Worm (Caenorhabditis elegans): ENCODE measurements around the gene sri-51.
"Not testable (repeated sequence)": the region's sequence is repeated elsewhere in the genome, so short reads cannot be mapped to it uniquely, and the experiment has no call there.

sri-51 gene

ce11 chrII:3230422-3230821 is 31.5 kb upstream of the sri-51 start, which contains the start of gene srh-297:
srh-297 (minus strand) TSS chrII:3230522.
- TF ChIP-seq flt-1 (GFP tag; IDR thresholded peaks at IDR 0.05) (no peak), ztf-23 (GFP tag; IDR thresholded peaks at IDR 0.05) (no peak), T22C8.4 (GFP tag; IDR thresholded peaks at IDR 0.05) (no peak), tab-1 (GFP tag; IDR thresholded peaks at IDR 0.05) (no peak), cog-1 (tag; optimal IDR thresholded peaks at IDR 0.05) (no peak), med-1 (GFP tag; optimal IDR thresholded peaks at IDR 0.05; ENCODE audit: insufficient read depth) (no peak), klf-2 (GFP tag; conservative IDR thresholded peaks at IDR 0.05) (no peak), ztf-29 (GFP tag; IDR thresholded peaks at IDR 0.05) (no peak), ref-1 (GFP tag; conservative IDR thresholded peaks at IDR 0.05) (no peak)

DNA sequence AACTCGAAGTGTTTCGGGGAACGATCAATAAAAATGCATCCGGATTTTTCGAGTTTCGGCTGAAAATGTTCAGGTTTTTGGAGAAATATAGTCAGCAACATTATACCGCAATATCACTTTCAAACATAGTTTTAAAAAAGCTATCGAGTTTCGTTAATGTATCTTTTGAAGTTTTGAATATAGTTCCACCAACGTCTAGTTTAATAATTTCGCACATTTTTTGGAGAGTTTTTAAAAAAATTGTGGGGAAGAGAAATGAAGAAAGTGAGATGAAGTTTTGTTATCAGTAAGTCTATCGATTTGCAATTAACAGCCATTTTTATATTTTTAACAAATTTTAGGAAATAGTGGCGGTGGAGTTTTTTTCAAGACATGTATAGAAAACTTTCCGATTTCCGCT is 26.9 kb upstream of the sri-51 start, which contains the start of gene ZC239.17:
ZC239.17 (minus strand) TSS at position 101 of the 400 bp plus-strand sequence.
- TF ChIP-seq med-1 (GFP tag; optimal IDR thresholded peaks at IDR 0.05; ENCODE audit: insufficient read depth) (no peak), flt-1 (GFP tag; IDR thresholded peaks at IDR 0.05) (no peak), tab-1 (GFP tag; IDR thresholded peaks at IDR 0.05) (no peak), klf-2 (GFP tag; conservative IDR thresholded peaks at IDR 0.05) (no peak), ref-1 (GFP tag; conservative IDR thresholded peaks at IDR 0.05) (no peak)

- TF ChIP-seq tab-1 (GFP tag; IDR thresholded peaks at IDR 0.05) (no peak), med-1 (GFP tag; optimal IDR thresholded peaks at IDR 0.05; ENCODE audit: insufficient read depth) (no peak), ref-1 (GFP tag; conservative IDR thresholded peaks at IDR 0.05) (no peak), ztf-23 (GFP tag; IDR thresholded peaks at IDR 0.05) (no peak), ztf-29 (GFP tag; IDR thresholded peaks at IDR 0.05) (no peak), flt-1 (GFP tag; IDR thresholded peaks at IDR 0.05) (no peak), klf-2 (GFP tag; conservative IDR thresholded peaks at IDR 0.05) (no peak), T22C8.4 (GFP tag; IDR thresholded peaks at IDR 0.05) (no peak), cog-1 (tag; optimal IDR thresholded peaks at IDR 0.05) (no peak)
These were observed 26.3 kb upstream of the sri-51 start, which contains the start of gene ZC239.16 for ce11 chrII:3225200-3225599. ZC239.16 (minus strand) TSS chrII:3225319.

ce11 chrII:3224631-3225030 is 25.7 kb upstream of the sri-51 start, which contains the start of gene ZC239.15:
ZC239.15 (minus strand) TSS chrII:3224731.
- no peak for TF ChIP-seq T22C8.4 (GFP tag; IDR thresholded peaks at IDR 0.05)
- no peak for TF ChIP-seq ref-1 (GFP tag; conservative IDR thresholded peaks at IDR 0.05)
- no peak for TF ChIP-seq ztf-23 (GFP tag; IDR thresholded peaks at IDR 0.05)
- TF ChIP-seq flt-1 (GFP tag; IDR thresholded peaks at IDR 0.05), result no peak
- no peak for TF ChIP-seq med-1 (GFP tag; optimal IDR thresholded peaks at IDR 0.05; ENCODE audit: insufficient read depth)
- no peak for TF ChIP-seq klf-2 (GFP tag; conservative IDR thresholded peaks at IDR 0.05)
- TF ChIP-seq tab-1 (GFP tag; IDR thresholded peaks at IDR 0.05), result no peak
- TF ChIP-seq ztf-29 (GFP tag; IDR thresholded peaks at IDR 0.05), result no peak
- no peak for TF ChIP-seq cog-1 (tag; optimal IDR thresholded peaks at IDR 0.05)

DNA sequence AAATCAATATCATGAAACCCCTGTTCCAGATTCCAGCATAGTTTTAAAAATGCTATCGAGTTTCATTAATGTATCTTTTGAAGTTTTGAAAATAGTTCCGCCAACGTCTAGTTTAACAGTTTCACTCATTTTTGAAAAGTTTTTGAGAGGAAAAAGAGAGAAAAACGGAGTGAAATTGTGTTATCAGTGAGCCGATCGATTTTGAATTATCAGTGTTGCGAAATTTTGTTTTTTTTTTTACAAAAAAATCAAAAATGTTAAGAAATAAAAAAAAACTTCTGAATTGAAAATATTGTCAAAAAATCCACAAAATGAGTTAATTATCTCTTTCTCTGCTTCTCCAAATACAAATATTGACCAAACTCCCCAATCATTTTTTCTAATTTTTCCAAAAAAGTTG is 23.8 kb upstream of the sri-51 start, which contains the start of gene ZC239.13:
ZC239.13 (minus strand) TSS at position 154 of the 400 bp plus-strand sequence.
- TF ChIP-seq ztf-29 (GFP tag; IDR thresholded peaks at IDR 0.05), result no peak
- no peak for TF ChIP-seq cog-1 (tag; optimal IDR thresholded peaks at IDR 0.05)
- no peak for TF ChIP-seq ztf-23 (GFP tag; IDR thresholded peaks at IDR 0.05)
- no peak for TF ChIP-seq med-1 (GFP tag; optimal IDR thresholded peaks at IDR 0.05; ENCODE audit: insufficient read depth)
- TF ChIP-seq klf-2 (GFP tag; conservative IDR thresholded peaks at IDR 0.05), result no peak
- TF ChIP-seq T22C8.4 (GFP tag; IDR thresholded peaks at IDR 0.05), result no peak
- TF ChIP-seq flt-1 (GFP tag; IDR thresholded peaks at IDR 0.05), result no peak
- TF ChIP-seq ref-1 (GFP tag; conservative IDR thresholded peaks at IDR 0.05), result no peak
- TF ChIP-seq tab-1 (GFP tag; IDR thresholded peaks at IDR 0.05), result no peak

ce11 chrII:3221730-3222129 is 22.8 kb upstream of the sri-51 start, which contains the start of gene ZC239.14:
ZC239.14 (minus strand) TSS chrII:3222034.
- TF ChIP-seq ztf-23 (GFP tag; IDR thresholded peaks at IDR 0.05) (no peak), flt-1 (GFP tag; IDR thresholded peaks at IDR 0.05) (no peak), cog-1 (tag; optimal IDR thresholded peaks at IDR 0.05) (no peak), klf-2 (GFP tag; conservative IDR thresholded peaks at IDR 0.05) (no peak)

DNA sequence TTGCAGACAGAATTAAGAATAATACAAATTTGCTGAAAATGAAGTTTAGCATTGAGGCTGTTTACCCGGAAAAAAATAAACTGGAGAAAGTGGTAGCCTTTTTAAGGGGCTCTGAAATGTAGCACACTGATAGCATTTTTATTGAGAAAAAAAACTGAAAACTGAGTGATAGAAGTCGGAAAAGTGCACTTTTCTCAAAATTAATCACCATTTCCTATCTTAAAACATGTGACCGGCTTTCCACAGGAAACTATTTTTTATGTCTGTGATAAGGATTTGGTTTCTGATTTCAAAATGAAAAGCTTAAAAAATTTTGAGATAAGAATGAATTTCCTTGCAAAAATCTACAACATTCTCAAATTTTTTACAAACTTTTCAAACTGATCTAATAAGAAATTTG is 21.8 kb upstream of the sri-51 start, which contains the start of gene ZC239.22:
ZC239.22 (minus strand) TSS at position 101 of the 400 bp plus-strand sequence.
- TF ChIP-seq med-1 (GFP tag; optimal IDR thresholded peaks at IDR 0.05; ENCODE audit: insufficient read depth), result no peak
- TF ChIP-seq cog-1 (tag; optimal IDR thresholded peaks at IDR 0.05), result no peak
- TF ChIP-seq tab-1 (GFP tag; IDR thresholded peaks at IDR 0.05), result no peak
- TF ChIP-seq T22C8.4 (GFP tag; IDR thresholded peaks at IDR 0.05), result no peak
- no peak for TF ChIP-seq ref-1 (GFP tag; conservative IDR thresholded peaks at IDR 0.05)
- TF ChIP-seq klf-2 (GFP tag; conservative IDR thresholded peaks at IDR 0.05), result no peak
- no peak for TF ChIP-seq flt-1 (GFP tag; IDR thresholded peaks at IDR 0.05)
- no peak for TF ChIP-seq ztf-29 (GFP tag; IDR thresholded peaks at IDR 0.05)
- TF ChIP-seq ztf-23 (GFP tag; IDR thresholded peaks at IDR 0.05), result no peak

DNA sequence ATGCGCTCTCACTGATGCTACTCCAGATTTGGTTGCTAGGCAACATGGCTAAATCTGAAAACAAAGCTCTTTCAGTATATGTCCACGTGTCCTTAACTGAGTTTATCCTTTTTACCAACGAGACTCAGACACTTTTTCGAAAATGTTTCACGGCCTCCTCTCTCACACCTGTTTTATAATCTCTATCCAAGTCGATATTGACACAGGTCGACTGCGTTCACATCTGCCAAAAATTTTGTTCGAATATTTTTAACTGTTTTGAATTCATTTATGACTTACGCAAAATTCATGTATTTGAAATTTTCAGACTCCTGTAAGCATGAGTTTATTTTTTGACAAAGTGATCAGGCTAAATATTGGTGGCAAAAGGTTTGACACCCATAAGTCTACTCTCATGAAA is 16.9 kb upstream of the sri-51 start, which contains the start of gene ZC239.3:
ZC239.3 (plus strand) TSS at position 301 of the 400 bp plus-strand sequence.
- not testable (repeated sequence) for TF ChIP-seq cog-1 (tag; optimal IDR thresholded peaks at IDR 0.05); ztf-23 (GFP tag; IDR thresholded peaks at IDR 0.05); med-1 (GFP tag; optimal IDR thresholded peaks at IDR 0.05; ENCODE audit: insufficient read depth)

- TF ChIP-seq ref-1 (GFP tag; conservative IDR thresholded peaks at IDR 0.05) (no peak), cog-1 (tag; optimal IDR thresholded peaks at IDR 0.05) (no peak), tab-1 (GFP tag; IDR thresholded peaks at IDR 0.05) (no peak), flt-1 (GFP tag; IDR thresholded peaks at IDR 0.05) (no peak), ztf-23 (GFP tag; IDR thresholded peaks at IDR 0.05) (no peak), ztf-29 (GFP tag; IDR thresholded peaks at IDR 0.05) (no peak), med-1 (GFP tag; optimal IDR thresholded peaks at IDR 0.05; ENCODE audit: insufficient read depth) (no peak), T22C8.4 (GFP tag; IDR thresholded peaks at IDR 0.05) (no peak), klf-2 (GFP tag; conservative IDR thresholded peaks at IDR 0.05) (no peak)
These were observed 15.0 kb upstream of the sri-51 start, which contains the start of gene ZC239.4 for ce11 chrII:3213898-3214297. ZC239.4 (plus strand) TSS chrII:3214198.

DNA sequence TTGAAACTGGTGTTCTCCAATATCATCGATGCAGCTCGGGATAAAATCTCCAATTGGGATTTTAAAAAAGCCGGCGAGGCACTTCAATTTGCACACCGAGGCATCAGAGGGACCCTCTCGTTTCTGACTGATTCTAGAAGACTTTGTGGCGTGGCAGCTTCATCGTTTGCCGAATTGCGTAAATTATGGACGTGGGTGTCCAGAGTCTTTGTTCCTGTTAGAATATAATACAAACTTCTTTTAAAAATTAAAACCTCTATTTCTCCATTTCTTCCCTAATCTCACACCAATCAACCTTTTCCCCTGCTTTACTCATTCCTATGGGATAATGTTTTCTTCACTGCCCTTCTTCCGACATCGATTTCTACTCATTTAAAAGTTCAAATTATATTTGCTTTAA is 11.5 kb upstream of the sri-51 start, which contains the start of gene ZC239.5:
ZC239.5 (plus strand) TSS at position 301 of the 400 bp plus-strand sequence.
- no peak for TF ChIP-seq ztf-23 (GFP tag; IDR thresholded peaks at IDR 0.05)
- no peak for TF ChIP-seq T22C8.4 (GFP tag; IDR thresholded peaks at IDR 0.05)
- no peak for TF ChIP-seq flt-1 (GFP tag; IDR thresholded peaks at IDR 0.05)
- no peak for TF ChIP-seq med-1 (GFP tag; optimal IDR thresholded peaks at IDR 0.05; ENCODE audit: insufficient read depth)
- TF ChIP-seq klf-2 (GFP tag; conservative IDR thresholded peaks at IDR 0.05), result no peak
- TF ChIP-seq cog-1 (tag; optimal IDR thresholded peaks at IDR 0.05), result no peak
- no peak for TF ChIP-seq tab-1 (GFP tag; IDR thresholded peaks at IDR 0.05)
- no peak for TF ChIP-seq ztf-29 (GFP tag; IDR thresholded peaks at IDR 0.05)
- TF ChIP-seq ref-1 (GFP tag; conservative IDR thresholded peaks at IDR 0.05), result no peak

All from whole organism, midembryonic.